Fruit fly (Drosophila melanogaster) whole organism, embryonic: ENCODE measurements around the gene akirin.

Experiments
- Atf6 ChIP-seq: fragments of 200-800 bp; sonication (Bioruptor generic); IDR thresholded peaks from 2 replicates; pipeline ENCODE4 v1.3.6; 2022; ENCODE audit warnings: missing biosample characterization, missing genetic modification characterization
- BEAF-32 ChIP-seq: fragments of 200-800 bp; sonication (Bioruptor generic); optimal IDR thresholded peaks from 3 replicates; lab custom pipeline; 2017; ENCODE audit warnings: missing biosample characterization, missing genetic modification characterization, mild to moderate bottlenecking, moderate library complexity, missing genetic modification reagents
- CG10321 ChIP-seq: fragments of 200-800 bp; sonication (Bioruptor generic); IDR thresholded peaks from 2 replicates; pipeline ENCODE4 v1.3.6; 2022; ENCODE audit warnings: missing biosample characterization, missing genetic modification characterization
- CG10979 ChIP-seq: fragments of 200-800 bp; sonication (Bioruptor generic); optimal IDR thresholded peaks from 2 replicates; lab custom pipeline; 2018; ENCODE audit warnings: missing biosample characterization, mild to moderate bottlenecking, missing genetic modification characterization, moderate library complexity
- CG11398 ChIP-seq: fragments of 200-800 bp; sonication (Bioruptor generic); optimal IDR thresholded peaks from 2 replicates; lab custom pipeline; 2016; ENCODE audit warnings: missing biosample characterization, missing genetic modification characterization
- CG13287 ChIP-seq: fragments of 200-800 bp; sonication (Bioruptor generic); IDR thresholded peaks from 2 replicates; pipeline ENCODE4 v1.3.6; 2022; ENCODE audit warnings: missing biosample characterization, missing genetic modification characterization; ENCODE audit not compliant: partially characterized antibody
- CG15479 ChIP-seq: fragments of 200-800 bp; sonication (Bioruptor generic); optimal IDR thresholded peaks from 3 replicates; lab custom pipeline; 2019; ENCODE audit warnings: missing biosample characterization, mild to moderate bottlenecking, missing genetic modification characterization, moderate library complexity
- CG16779 ChIP-seq: fragments of 200-800 bp; sonication (Bioruptor generic); IDR thresholded peaks from 2 replicates; pipeline ENCODE4 v1.3.6; 2022; ENCODE audit warnings: missing biosample characterization, missing genetic modification characterization
- CG17186 ChIP-seq: fragments of 200-800 bp; sonication (Bioruptor generic); optimal IDR thresholded peaks from 3 replicates; lab custom pipeline; 2017; ENCODE audit warnings: missing biosample characterization, missing genetic modification reagents, missing genetic modification characterization
- CG18011 ChIP-seq: fragments of 200-800 bp; sonication (Bioruptor generic); optimal IDR thresholded peaks from 2 replicates; lab custom pipeline; 2017; ENCODE audit warnings: missing biosample characterization, missing genetic modification characterization, mild to moderate bottlenecking, moderate library complexity, missing genotype
- CG2199 ChIP-seq: fragments of 200-800 bp; sonication (Bioruptor generic); IDR thresholded peaks from 3 replicates; pipeline ENCODE4 v1.3.6; 2022; ENCODE audit warnings: missing biosample characterization, missing genetic modification characterization
- CG32767 ChIP-seq: fragments of 200-800 bp; sonication (Bioruptor generic); IDR thresholded peaks from 2 replicates; pipeline ENCODE4 v1.3.6; 2022; ENCODE audit warnings: missing biosample characterization, missing genetic modification characterization
- CG33213 ChIP-seq: fragments of 200-800 bp; sonication (Bioruptor generic); optimal IDR thresholded peaks from 3 replicates; lab custom pipeline; 2016; ENCODE audit warnings: missing biosample characterization, missing genetic modification characterization
- CG3407 ChIP-seq: fragments of 200-800 bp; sonication (Bioruptor generic); optimal IDR thresholded peaks from 2 replicates; lab custom pipeline; 2018; ENCODE audit warnings: missing biosample characterization, mild to moderate bottlenecking, missing genetic modification characterization
- CG6765 ChIP-seq: fragments of 200-800 bp; sonication (Bioruptor generic); optimal IDR thresholded peaks from 3 replicates; lab custom pipeline; 2017; ENCODE audit warnings: missing biosample characterization, mild to moderate bottlenecking, missing genetic modification characterization
- Deaf1 ChIP-seq: fragments of 200-800 bp; optimal IDR thresholded peaks from 3 replicates; lab custom pipeline; 2019; ENCODE audit warnings: missing biosample characterization, mild to moderate bottlenecking, missing genetic modification characterization, moderate library complexity
- Doc3 ChIP-seq: fragments of 200-800 bp; sonication (Bioruptor generic); IDR thresholded peaks from 3 replicates; pipeline ENCODE4 v1.3.6; 2022; ENCODE audit warnings: missing biosample characterization, missing genetic modification characterization; ENCODE audit not compliant: partially characterized antibody
- HLH54F ChIP-seq: fragments of 200-800 bp; sonication (Bioruptor generic); optimal IDR thresholded peaks from 3 replicates; lab custom pipeline; 2016; ENCODE audit warnings: missing biosample characterization, missing genetic modification characterization
- Hr78 ChIP-seq, 2 experiments: fragments of 200-800 bp in 1 of 2; fragments of >200 bp in 1 of 2; sonication (Bioruptor generic) in 1 of 2; optimal IDR thresholded peaks; 2 replicates each; lab custom pipeline; 2017 to 2019; ENCODE audit warnings: missing biosample characterization in 2 of 2, missing genetic modification characterization in 2 of 2, mild to moderate bottlenecking in 1 of 2, moderate library complexity in 1 of 2
- Kr ChIP-seq: fragments of 200-800 bp; sonication (Bioruptor generic); optimal IDR thresholded peaks from 2 replicates; lab custom pipeline; 2017; ENCODE audit warnings: missing biosample characterization, mild to moderate bottlenecking, missing genetic modification characterization
- MESR4 ChIP-seq: fragments of 200-800 bp; sonication (Bioruptor generic); optimal IDR thresholded peaks from 2 replicates; lab custom pipeline; 2018; ENCODE audit warnings: missing biosample characterization, mild to moderate bottlenecking, missing genetic modification characterization, moderate library complexity
- Max ChIP-seq: fragments of 200-800 bp; sonication (Bioruptor generic); optimal IDR thresholded peaks from 2 replicates; lab custom pipeline; 2016; ENCODE audit warnings: missing biosample characterization, mild to moderate bottlenecking, missing genetic modification characterization
- Myb ChIP-seq: fragments of 200-800 bp; sonication (Bioruptor generic); optimal IDR thresholded peaks from 2 replicates; lab custom pipeline; 2016; ENCODE audit warnings: missing biosample characterization, missing genetic modification characterization
- Rx ChIP-seq: fragments of 200-800 bp; sonication (Bioruptor generic); IDR thresholded peaks from 2 replicates; pipeline ENCODE4 v1.3.6; 2022; ENCODE audit warnings: missing biosample characterization, missing genetic modification characterization
- ac ChIP-seq: fragments of 200-800 bp; sonication (Bioruptor generic); optimal IDR thresholded peaks from 3 replicates; lab custom pipeline; 2017; ENCODE audit warnings: missing biosample characterization, mild to moderate bottlenecking, missing genetic modification characterization
- aop ChIP-seq: fragments of 200-800 bp; sonication (Bioruptor generic); IDR thresholded peaks from 2 replicates; pipeline ENCODE4 v1.3.6; 2022; ENCODE audit warnings: missing biosample characterization, missing genetic modification characterization
- ato ChIP-seq: fragments of 200-800 bp; sonication (Bioruptor generic); IDR thresholded peaks from 2 replicates; pipeline ENCODE4 v1.3.6; 2022; ENCODE audit warnings: missing biosample characterization, missing genetic modification characterization; ENCODE audit not compliant: partially characterized antibody
- cad ChIP-seq: fragments of >200 bp; optimal IDR thresholded peaks from 2 replicates; lab custom pipeline; 2017; ENCODE audit warnings: missing biosample characterization, missing genetic modification characterization
- cwo ChIP-seq: fragments of 200-800 bp; sonication (Bioruptor generic); optimal IDR thresholded peaks from 3 replicates; lab custom pipeline; 2017; ENCODE audit warnings: missing biosample characterization, missing genetic modification characterization, mild to moderate bottlenecking, moderate library complexity, missing genetic modification reagents
- da ChIP-seq: fragments of 200-800 bp; sonication (Bioruptor generic); optimal IDR thresholded peaks from 2 replicates; lab custom pipeline; 2016; ENCODE audit warnings: missing biosample characterization, missing genetic modification characterization
- dmrt99B ChIP-seq: fragments of 200-800 bp; sonication (Bioruptor generic); optimal IDR thresholded peaks from 2 replicates; lab custom pipeline; 2018; ENCODE audit warnings: missing biosample characterization, mild to moderate bottlenecking, missing genetic modification characterization, moderate library complexity
- esg ChIP-seq: fragments of 200-800 bp; sonication (Bioruptor generic); conservative IDR thresholded peaks from 2 replicates; pipeline ENCODE4 v1.3.6; 2022; ENCODE audit warnings: missing biosample characterization, missing genetic modification characterization
- hb ChIP-seq: fragments of 200-800 bp; sonication (Bioruptor generic); IDR thresholded peaks from 3 replicates; pipeline ENCODE4 v1.3.6; 2022; ENCODE audit warnings: missing biosample characterization, missing genetic modification characterization; ENCODE audit not compliant: partially characterized antibody
- insv ChIP-seq, 2 experiments: fragments of 200-800 bp; sonication (Bioruptor generic); optimal IDR thresholded peaks; 3 replicates each; lab custom pipeline; 2016 to 2018; ENCODE audit warnings: missing biosample characterization in 2 of 2, missing genetic modification characterization in 2 of 2
- kah ChIP-seq: fragments of 200-800 bp; sonication (Bioruptor generic); optimal IDR thresholded peaks from 2 replicates; lab custom pipeline; 2018; ENCODE audit warnings: missing biosample characterization, mild to moderate bottlenecking, missing genetic modification characterization
- knrl ChIP-seq: fragments of 200-800 bp; sonication (Bioruptor generic); IDR thresholded peaks from 3 replicates; pipeline ENCODE4 v1.3.6; 2022; ENCODE audit warnings: missing biosample characterization, missing genetic modification characterization; ENCODE audit not compliant: partially characterized antibody
- lmd ChIP-seq: fragments of 200-800 bp; sonication (Bioruptor generic); IDR thresholded peaks from 2 replicates; pipeline ENCODE4 v1.3.6; 2022; ENCODE audit warnings: missing biosample characterization, missing genetic modification characterization
- nerfin-1 ChIP-seq: fragments of 200-800 bp; sonication (Bioruptor generic); optimal IDR thresholded peaks from 3 replicates; lab custom pipeline; 2019; ENCODE audit warnings: missing biosample characterization, mild to moderate bottlenecking, missing genetic modification characterization, moderate library complexity
- nmo ChIP-seq: fragments of 200-800 bp; sonication (Bioruptor generic); optimal IDR thresholded peaks from 2 replicates; lab custom pipeline; 2018; ENCODE audit warnings: missing biosample characterization, mild to moderate bottlenecking, missing genetic modification characterization, moderate library complexity
- nom ChIP-seq: fragments of 200-800 bp; sonication (Bioruptor generic); optimal IDR thresholded peaks from 2 replicates; lab custom pipeline; 2017; ENCODE audit warnings: missing biosample characterization, missing genetic modification characterization, mild to moderate bottlenecking, moderate library complexity, missing genetic modification reagents
- pfk ChIP-seq: fragments of 200-800 bp; sonication (Bioruptor generic); optimal IDR thresholded peaks from 2 replicates; lab custom pipeline; 2018; ENCODE audit warnings: missing biosample characterization, mild to moderate bottlenecking, missing genetic modification characterization, moderate library complexity
- prd ChIP-seq, 3 experiments: fragments of >200 bp in 2 of 3; fragments of 200-800 bp in 1 of 3; sonication (Bioruptor generic) in 1 of 3; optimal IDR thresholded peaks in 2 of 3; IDR thresholded peaks in 1 of 3; 2 replicates in 2 of 3; 3 replicates in 1 of 3; pipeline versions ENCODE4 v1.3.6 to Lab custom; 2017 to 2022; ENCODE audit warnings: missing biosample characterization in 1 of 3, missing genetic modification characterization in 1 of 3
- pros ChIP-seq: fragments of 200-800 bp; sonication (Bioruptor generic); optimal IDR thresholded peaks from 3 replicates; lab custom pipeline; 2019; ENCODE audit warnings: missing biosample characterization, mild to moderate bottlenecking, missing genetic modification characterization, moderate library complexity
- pzg ChIP-seq: fragments of 200-800 bp; sonication (Bioruptor generic); optimal IDR thresholded peaks from 3 replicates; lab custom pipeline; 2018; ENCODE audit warnings: missing biosample characterization, mild to moderate bottlenecking, missing genetic modification characterization, moderate library complexity
- row ChIP-seq: fragments of 200-800 bp; sonication (Bioruptor generic); IDR thresholded peaks from 3 replicates; pipeline ENCODE4 v1.3.6; 2022; ENCODE audit warnings: missing biosample characterization, missing genetic modification characterization
- run ChIP-seq: fragments of 200-800 bp; sonication (Bioruptor generic); optimal IDR thresholded peaks from 3 replicates; lab custom pipeline; 2018; ENCODE audit warnings: missing biosample characterization, mild to moderate bottlenecking, missing genetic modification characterization
- sd ChIP-seq: fragments of 200-800 bp; sonication (Bioruptor generic); optimal IDR thresholded peaks from 3 replicates; lab custom pipeline; 2018; ENCODE audit warnings: missing biosample characterization, mild to moderate bottlenecking, missing genetic modification characterization, moderate library complexity
- tgo ChIP-seq: fragments of 200-800 bp; sonication (Bioruptor generic); IDR thresholded peaks from 3 replicates; pipeline ENCODE4 v1.3.6; 2022; ENCODE audit warnings: missing biosample characterization, missing genetic modification characterization

Gene akirin

DNA sequence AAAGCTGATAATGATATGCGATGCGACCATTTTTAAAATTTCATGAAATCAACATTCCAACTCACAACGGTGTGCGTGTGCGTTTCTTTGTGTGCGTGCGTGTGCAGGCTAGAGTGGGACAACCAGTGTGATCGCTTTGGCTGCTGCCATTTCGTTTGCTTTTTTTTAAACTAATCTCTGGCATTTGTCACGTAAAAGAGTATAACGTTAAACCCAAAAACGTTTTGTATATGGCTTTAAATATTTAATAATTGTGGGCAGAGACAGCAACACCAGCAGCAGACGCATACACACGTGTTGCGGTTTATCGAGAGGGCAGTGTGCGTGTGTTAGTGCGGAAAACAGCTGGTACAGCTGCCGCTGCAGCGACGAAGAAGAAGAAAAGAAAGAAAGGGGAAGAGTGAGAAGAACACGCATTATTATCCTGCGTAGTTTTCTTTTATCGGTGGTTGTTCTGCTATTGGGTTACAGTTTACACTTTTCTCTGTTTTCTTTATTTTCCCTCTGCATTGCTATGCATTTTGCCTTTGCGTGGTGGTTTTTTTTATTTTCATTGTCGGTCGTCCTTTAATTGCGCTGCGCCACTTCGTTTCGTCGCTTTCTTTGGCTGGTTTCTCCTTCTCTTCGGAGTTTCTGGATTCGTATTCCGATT is 714 bp downstream of the akirin start (continued):
- TF ChIP-seq CG11398 (GFP tag; lab: Kevin White, UChicago), result no peak
- peak; percentile 47 for TF ChIP-seq Kr (GFP tag; lab: Kevin White, UChicago)
- no peak for TF ChIP-seq Atf6 (GFP tag; lab: Robert Waterston, UW)
- TF ChIP-seq CG32767 (GFP tag; lab: Robert Waterston, UW), result 0 out of 2 replicates have a peak, but pooled peaks have one; percentile 16
- TF ChIP-seq run (tag; lab: Kevin White, UChicago), result peak; percentile 88
- TF ChIP-seq prd (optimal IDR thresholded peaks at IDR 0.05; lab: Kevin White, UChicago), result no peak
- no peak for TF ChIP-seq prd (GFP tag; IDR thresholded peaks at IDR 0.05; lab: Robert Waterston, UW)
- peak; percentile 19 for TF ChIP-seq cwo
- TF ChIP-seq pzg (GFP tag; lab: Kevin White, UChicago), result peak; percentile 12
- TF ChIP-seq pros, result peak; percentile 98
- TF ChIP-seq nmo, result peak; percentile 45
- TF ChIP-seq knrl (GFP tag; lab: Robert Waterston, UW), result 0 out of 3 replicates have a peak, but pooled peaks have one; percentile 21
- no peak for TF ChIP-seq Hr78 (GFP tag; optimal IDR thresholded peaks at IDR 0.05; lab: Kevin White, UChicago)
- peak; percentile 21 for TF ChIP-seq nom (GFP tag; lab: Kevin White, UChicago)
- TF ChIP-seq CG33213 (GFP tag; lab: Kevin White, UChicago), result no peak
- no peak for TF ChIP-seq tgo (GFP tag; lab: Robert Waterston, UW)
- TF ChIP-seq MESR4 (GFP tag; lab: Kevin White, UChicago), result peak; percentile 49
- no peak for TF ChIP-seq Doc3 (GFP tag; lab: Robert Waterston, UW)
- TF ChIP-seq Deaf1 (tag; lab: Kevin White, UChicago), result peak; percentile 29
- no peak for TF ChIP-seq CG17186 (GFP tag; lab: Kevin White, UChicago)
- TF ChIP-seq CG3407 (GFP tag; lab: Kevin White, UChicago), result no peak
- peak; percentile 21 for TF ChIP-seq pfk (GFP tag; lab: Kevin White, UChicago)
- peak; percentile 47 for TF ChIP-seq da
- no peak for TF ChIP-seq CG16779 (GFP tag; lab: Robert Waterston, UW)
- peak; percentile 93 for TF ChIP-seq nerfin-1 (tag; lab: Kevin White, UChicago)
- peak; percentile 43 for TF ChIP-seq CG15479
- TF ChIP-seq CG18011, result no peak
- no peak for TF ChIP-seq Myb (GFP tag; lab: Kevin White, UChicago)
- peak; percentile 87 for TF ChIP-seq CG2199 (GFP tag; lab: Robert Waterston, UW)
- no peak for TF ChIP-seq lmd (GFP tag; lab: Robert Waterston, UW)
- TF ChIP-seq CG6765 (GFP tag; lab: Kevin White, UChicago), result no peak
- TF ChIP-seq kah (GFP tag; lab: Kevin White, UChicago), result peak; percentile 73
- peak; percentile 10 for TF ChIP-seq CG10979 (tag; lab: Kevin White, UChicago)
- peak; percentile 21; the same call in 1 of the 2 replicates for TF ChIP-seq CG13287 (GFP tag; lab: Robert Waterston, UW)
- TF ChIP-seq ato (GFP tag; lab: Robert Waterston, UW), result 0 out of 2 replicates have a peak, but pooled peaks have one; percentile 24
- no peak for TF ChIP-seq aop (GFP tag; lab: Robert Waterston, UW)
- TF ChIP-seq Max (GFP tag; lab: Kevin White, UChicago), result peak; percentile 17

DNA sequence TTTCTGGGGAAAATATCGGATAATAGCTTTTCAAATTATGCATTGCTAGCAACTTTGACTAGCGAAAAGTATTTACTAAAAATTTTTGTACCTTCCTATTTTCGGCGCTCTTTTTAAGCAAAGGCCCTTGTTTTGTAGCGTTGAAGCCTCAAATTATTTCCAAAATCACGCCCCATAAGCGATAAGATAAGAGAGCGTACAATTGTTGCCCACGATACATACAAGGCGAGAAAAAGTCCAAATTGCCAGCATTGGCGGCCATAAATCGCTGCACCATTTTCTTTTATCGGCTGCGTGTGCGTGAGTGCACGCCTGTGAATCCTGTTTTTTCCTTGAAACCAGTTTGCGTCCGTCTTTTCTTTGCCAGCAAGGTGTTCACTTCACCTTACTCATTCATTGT is 1.6 kb downstream of the akirin start:
- TF ChIP-seq CG2199 (GFP tag; lab: Robert Waterston, UW) (0 out of 3 replicates have a peak, but pooled peaks have one; percentile 22), Rx (GFP tag; lab: Robert Waterston, UW) (no peak), Deaf1 (tag; lab: Kevin White, UChicago) (no peak), ac (GFP tag; lab: Kevin White, UChicago) (peak; percentile 28), sd (tag; lab: Kevin White, UChicago) (no peak), CG10321 (GFP tag; lab: Robert Waterston, UW) (0 out of 2 replicates have a peak, but pooled peaks have one; percentile 10), hb (GFP tag; lab: Robert Waterston, UW) (peak; percentile 29; the same call in 1 of the 3 replicates), insv (GFP tag; optimal IDR thresholded peaks at IDR 0.05; lab: Kevin White, UChicago) (peak in 1 of 2 experiments; percentile 7), dmrt99B (no peak), HLH54F (GFP tag; lab: Kevin White, UChicago) (no peak), BEAF-32 (GFP tag; lab: Kevin White, UChicago) (peak; percentile 30), esg (GFP tag; lab: Robert Waterston, UW) (no peak), row (GFP tag; lab: Robert Waterston, UW) (peak; percentile 42; the same call in 2 of the 3 replicates), cad (GFP tag; lab: Kevin White, UChicago) (peak; percentile 80)
